Fruit fly (Drosophila melanogaster) whole organism, embryonic: ENCODE measurements around the gene CG1273.

ENCODE experiments used
- CG1529 ChIP-seq: fragments of 200-800 bp; sonication (Bioruptor generic); optimal IDR thresholded peaks from 3 replicates; lab custom pipeline; 2018; ENCODE audit warnings: missing biosample characterization, missing genetic modification characterization
- Hey ChIP-seq: fragments of 200-800 bp; sonication (Bioruptor generic); optimal IDR thresholded peaks from 3 replicates; lab custom pipeline; 2018; ENCODE audit warnings: missing biosample characterization, mild to moderate bottlenecking, missing genetic modification characterization
- Optix ChIP-seq: fragments of 200-800 bp; sonication (Bioruptor generic); IDR thresholded peaks from 3 replicates; pipeline ENCODE4 v1.3.6; 2022; ENCODE audit warnings: missing biosample characterization, missing genetic modification characterization
- Side ChIP-seq: fragments of 200-800 bp; sonication (Bioruptor generic); optimal IDR thresholded peaks from 2 replicates; lab custom pipeline; 2016; ENCODE audit warnings: missing biosample characterization, missing genetic modification characterization
- Usf ChIP-seq: fragments of 200-800 bp; sonication (Bioruptor generic); optimal IDR thresholded peaks from 2 replicates; lab custom pipeline; 2017; ENCODE audit warnings: missing genotype, missing biosample characterization, missing genetic modification characterization
- bowl ChIP-seq: fragments of 200-800 bp; sonication (Bioruptor generic); IDR thresholded peaks from 2 replicates; pipeline ENCODE4 v1.3.6; 2022; ENCODE audit warnings: missing biosample characterization, missing genetic modification characterization
- danr ChIP-seq: fragments of 200-800 bp; sonication (Bioruptor generic); IDR thresholded peaks from 2 replicates; pipeline ENCODE4 v1.3.6; 2022; ENCODE audit warnings: missing biosample characterization, missing genetic modification characterization
- fd96Cb ChIP-seq: fragments of 200-800 bp; sonication (Bioruptor generic); optimal IDR thresholded peaks from 2 replicates; lab custom pipeline; 2018; ENCODE audit warnings: missing biosample characterization, mild to moderate bottlenecking, missing genetic modification characterization, moderate library complexity
- hth ChIP-seq: fragments of >200 bp; optimal IDR thresholded peaks from 2 replicates; lab custom pipeline; 2017; ENCODE audit warnings: inconsistent platforms
- kah ChIP-seq: fragments of 200-800 bp; sonication (Bioruptor generic); optimal IDR thresholded peaks from 2 replicates; lab custom pipeline; 2018; ENCODE audit warnings: missing biosample characterization, mild to moderate bottlenecking, missing genetic modification characterization
- kay ChIP-seq: fragments of 200-800 bp; sonication (Bioruptor generic); optimal IDR thresholded peaks from 2 replicates; lab custom pipeline; 2016; ENCODE audit warnings: missing biosample characterization, missing genetic modification characterization
- pros ChIP-seq: fragments of 200-800 bp; sonication (Bioruptor generic); optimal IDR thresholded peaks from 3 replicates; lab custom pipeline; 2019; ENCODE audit warnings: missing biosample characterization, mild to moderate bottlenecking, missing genetic modification characterization, moderate library complexity
- wdn ChIP-seq: fragments of 200-800 bp; sonication (Bioruptor generic); IDR thresholded peaks from 2 replicates; pipeline ENCODE4 v1.3.6; 2022; ENCODE audit warnings: missing biosample characterization, missing genetic modification characterization

DNA sequence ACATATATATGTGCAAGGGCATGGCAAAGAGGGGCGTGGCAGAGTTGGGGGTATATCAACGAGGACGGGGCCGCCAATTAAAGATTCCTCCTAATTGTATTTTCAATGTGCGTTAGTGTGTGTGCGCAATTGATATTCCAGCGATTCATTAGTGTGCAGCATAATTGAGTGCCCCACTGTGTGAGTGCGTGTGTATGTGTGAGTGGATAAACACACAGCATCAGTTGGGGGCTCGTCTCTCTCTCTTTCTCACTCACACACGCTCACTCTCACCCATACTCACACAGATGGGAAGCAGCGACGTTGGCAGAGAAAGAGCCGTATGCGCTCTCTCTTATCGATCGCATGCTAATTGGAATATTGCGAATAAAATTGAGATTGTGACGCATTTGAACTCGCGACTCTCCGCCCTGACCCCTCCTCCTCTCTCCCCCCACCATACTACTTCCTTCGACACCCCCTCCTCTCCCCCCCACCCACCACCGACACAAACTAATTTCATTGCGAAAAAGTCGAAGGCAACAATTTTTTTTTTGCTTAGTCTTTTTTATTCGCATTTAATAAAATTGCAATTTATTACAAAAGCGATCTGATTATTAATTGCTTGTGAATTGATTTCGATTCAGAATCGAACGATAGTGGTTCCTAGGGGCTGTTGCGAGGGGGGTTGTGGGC is 29.8 kb upstream of the CG1273 start:
- TF ChIP-seq danr (GFP tag; lab: Robert Waterston, UW), result no peak
- no peak for TF ChIP-seq pros
- no peak for TF ChIP-seq kah (GFP tag; lab: Kevin White, UChicago)
- no peak for TF ChIP-seq Side (GFP tag; lab: Kevin White, UChicago)
- TF ChIP-seq kay (GFP tag; lab: Kevin White, UChicago), result no peak
- no peak for TF ChIP-seq CG1529
- TF ChIP-seq Hey (tag; lab: Kevin White, UChicago), result no peak
- TF ChIP-seq Optix (GFP tag; lab: Robert Waterston, UW), result no peak
- TF ChIP-seq Usf (GFP tag; lab: Kevin White, UChicago), result no peak
- no peak for TF ChIP-seq bowl (GFP tag; lab: Robert Waterston, UW)
- no peak for TF ChIP-seq wdn (GFP tag; lab: Robert Waterston, UW)
- no peak for TF ChIP-seq fd96Cb (tag; lab: Kevin White, UChicago)
- TF ChIP-seq hth (lab: Kevin White, UChicago), result no peak
